Worm (Caenorhabditis elegans): Measurements from ENCODE around the gene ugt-32.

ugt-32 gene

DNA sequence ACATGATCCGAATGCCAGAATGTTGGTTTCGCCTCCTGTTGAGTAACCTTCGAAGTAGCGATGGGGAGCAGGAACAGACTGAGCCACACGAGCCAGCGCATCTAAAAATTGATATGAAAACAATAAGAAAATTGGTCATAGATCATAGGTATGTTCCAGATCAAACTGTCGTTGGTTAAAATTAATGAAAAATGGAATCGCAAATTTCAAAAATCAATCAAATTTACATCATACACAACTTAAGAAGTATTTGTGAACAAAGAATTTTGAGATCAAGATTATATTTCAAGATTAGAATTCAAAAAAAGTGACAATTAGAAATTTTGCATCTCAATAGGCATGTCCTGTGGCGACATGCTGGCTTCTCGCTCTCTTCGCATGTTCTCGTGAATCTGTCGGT lies 47.0 kb upstream of the ugt-32 start, which contains the start of gene C17E7.9:
TSS of gene C17E7.9 (minus strand) at position 101 of the 400 bp plus-strand sequence.
- TF ChIP-seq Y116A8C.19 (tag; optimal IDR thresholded peaks at IDR 0.05; ENCODE audit: borderline replicate concordance) = no peak
- no peak for TF ChIP-seq ceh-63 (GFP tag; optimal IDR thresholded peaks at IDR 0.05)
- TF ChIP-seq pqm-1 (tag; optimal IDR thresholded peaks at IDR 0.05) = no peak
- no peak for TF ChIP-seq rnt-1 (tag; optimal IDR thresholded peaks at IDR 0.05)
- TF ChIP-seq swsn-7 (tag; optimal IDR thresholded peaks at IDR 0.05) = no peak
- TF ChIP-seq unc-86 (tag; optimal IDR thresholded peaks at IDR 0.05) = no peak
- no peak for TF ChIP-seq nhr-76 (tag; optimal IDR thresholded peaks at IDR 0.05)
- no peak for TF ChIP-seq isw-1 (GFP tag; IDR thresholded peaks at IDR 0.05)

DNA sequence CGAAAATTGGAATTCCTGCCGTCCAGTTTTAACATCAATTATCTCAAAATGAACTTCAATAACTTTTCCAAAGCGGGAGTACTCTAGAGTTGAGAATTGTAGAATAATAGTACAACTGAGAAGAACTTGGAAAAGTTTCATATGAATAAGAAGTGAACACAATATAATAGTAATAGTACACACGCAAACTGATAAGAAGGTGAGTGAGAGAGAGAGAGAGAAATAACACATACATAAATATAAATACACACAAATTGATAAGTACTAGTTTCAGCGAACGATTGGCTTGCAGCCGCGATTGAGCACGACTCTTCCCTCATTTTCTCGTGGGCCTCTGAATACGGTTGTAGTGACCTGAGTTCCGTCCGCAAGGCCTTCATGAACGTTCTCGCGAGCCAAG lies 45.3 kb upstream of the ugt-32 start, which contains the start of gene C17E7.13:
TSS of gene C17E7.13 (minus strand) at position 176 of the 400 bp plus-strand sequence.
- no peak for TF ChIP-seq Y116A8C.19 (tag; optimal IDR thresholded peaks at IDR 0.05; ENCODE audit: borderline replicate concordance)
- no peak for TF ChIP-seq lin-15B (tag; optimal IDR thresholded peaks at IDR 0.05)
- TF ChIP-seq unc-86 (tag; optimal IDR thresholded peaks at IDR 0.05) = no peak
- TF ChIP-seq ama-1 (optimal IDR thresholded peaks at IDR 0.05) = no peak
- no peak for TF ChIP-seq ceh-90 (tag; optimal IDR thresholded peaks at IDR 0.05)
- no peak for TF ChIP-seq mab-9 (GFP tag; IDR thresholded peaks at IDR 0.05)
- TF ChIP-seq pqm-1 (tag; optimal IDR thresholded peaks at IDR 0.05) = no peak
- no peak for TF ChIP-seq unc-30 (tag; optimal IDR thresholded peaks at IDR 0.05)
- no peak for TF ChIP-seq xbp-1 (tag; optimal IDR thresholded peaks at IDR 0.05)
- no peak for TF ChIP-seq fkh-4 (tag; optimal IDR thresholded peaks at IDR 0.05; ENCODE audit: borderline replicate concordance)
- no peak for TF ChIP-seq nhr-20 (tag; optimal IDR thresholded peaks at IDR 0.05)
- TF ChIP-seq nhr-12 (tag; optimal IDR thresholded peaks at IDR 0.05) = no peak
- no peak for TF ChIP-seq rnt-1 (tag; optimal IDR thresholded peaks at IDR 0.05)
- no peak for TF ChIP-seq tbx-2 (tag; optimal IDR thresholded peaks at IDR 0.05)
- TF ChIP-seq lin-14 (GFP tag; optimal IDR thresholded peaks at IDR 0.05) = no peak
- no peak for TF ChIP-seq nhr-71 (tag; optimal IDR thresholded peaks at IDR 0.05)
- TF ChIP-seq nhr-85 (tag) = no peak
- no peak for TF ChIP-seq isw-1 (GFP tag; IDR thresholded peaks at IDR 0.05)
- TF ChIP-seq nhr-11 (tag; optimal IDR thresholded peaks at IDR 0.05) = no peak

DNA sequence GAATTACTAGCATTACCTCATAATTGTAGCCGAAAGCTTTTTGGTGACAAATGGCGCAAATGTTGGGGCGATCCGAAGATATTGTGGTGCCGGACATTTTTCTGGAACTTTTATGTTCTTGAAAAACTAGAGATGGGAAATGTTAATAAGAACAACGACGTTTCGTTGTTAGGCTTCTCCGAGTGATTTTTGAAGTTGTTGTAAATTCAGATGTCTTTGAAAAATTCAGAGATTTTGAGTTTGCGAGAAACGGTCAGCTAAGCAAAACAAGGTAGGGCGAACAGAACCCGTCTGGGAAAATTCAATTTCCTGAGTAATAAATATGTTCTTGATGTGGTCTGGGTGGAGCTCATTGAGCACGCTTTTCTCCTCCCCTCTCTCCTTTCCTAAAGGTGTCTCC lies 42.3 kb upstream of the ugt-32 start, which contains the start of gene nhr-124:
TSS of gene nhr-124 (minus strand) at position 101 of the 400 bp plus-strand sequence.
- TF ChIP-seq alr-1 (tag; optimal IDR thresholded peaks at IDR 0.05; ENCODE audit: borderline replicate concordance) (no peak), ceh-88 (GFP tag; IDR thresholded peaks at IDR 0.05) (no peak), Y116A8C.19 (tag; optimal IDR thresholded peaks at IDR 0.05; ENCODE audit: borderline replicate concordance) (no peak), unc-130 (tag; optimal IDR thresholded peaks at IDR 0.05) (no peak), egl-27 (tag; optimal IDR thresholded peaks at IDR 0.05) (no peak), nhr-47 (tag; optimal IDR thresholded peaks at IDR 0.05) (no peak), pax-3 (tag; optimal IDR thresholded peaks at IDR 0.05) (no peak), ces-1 (GFP tag; optimal IDR thresholded peaks at IDR 0.05) (no peak), mep-1 (tag; optimal IDR thresholded peaks at IDR 0.05) (no peak), nhr-90 (tag; optimal IDR thresholded peaks at IDR 0.05; ENCODE audit: poor library complexity) (no peak), unc-98 (GFP tag; IDR thresholded peaks at IDR 0.05) (no peak), lin-13 (GFP tag; optimal IDR thresholded peaks at IDR 0.05) (no peak), unc-30 (tag; optimal IDR thresholded peaks at IDR 0.05) (no peak)

DNA sequence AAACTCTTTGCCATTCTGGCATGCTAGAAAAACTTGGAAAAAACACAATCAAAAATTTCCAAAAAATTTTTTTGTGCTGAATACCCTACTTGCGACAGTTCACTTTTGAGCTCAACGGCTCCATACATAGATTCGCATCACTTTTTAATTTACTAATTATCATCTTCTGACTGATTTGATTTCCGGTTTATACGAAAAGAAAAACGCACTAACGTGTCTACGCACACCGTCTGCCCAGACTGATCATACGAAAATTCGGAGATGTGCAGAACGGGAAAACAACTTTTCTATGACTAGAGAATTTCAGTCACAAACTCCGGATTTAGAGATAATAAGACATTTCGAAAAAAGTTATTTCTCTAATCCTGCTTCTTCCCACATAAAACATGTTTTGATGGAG lies 40.7 kb upstream of the ugt-32 start:
- TF ChIP-seq lin-39 (tag; optimal IDR thresholded peaks at IDR 0.05) = no peak
- TF ChIP-seq tlp-1 (tag; optimal IDR thresholded peaks at IDR 0.05) = no peak
- TF ChIP-seq hlh-17 (GFP tag; optimal IDR thresholded peaks at IDR 0.05; ENCODE audit: borderline replicate concordance) = no peak
- no peak for TF ChIP-seq pax-3 (tag; optimal IDR thresholded peaks at IDR 0.05)
- peak; percentile 3 for TF ChIP-seq nhr-71 (tag; optimal IDR thresholded peaks at IDR 0.05)
- TF ChIP-seq fkh-8 (tag; optimal IDR thresholded peaks at IDR 0.05) = peak; percentile 38
- TF ChIP-seq nhr-237 (tag; optimal IDR thresholded peaks at IDR 0.05) = no peak
- no peak for TF ChIP-seq sox-4 (tag; optimal IDR thresholded peaks at IDR 0.05)
- TF ChIP-seq snu-23 (GFP tag; optimal IDR thresholded peaks at IDR 0.05) = no peak
- TF ChIP-seq unc-86 (tag; optimal IDR thresholded peaks at IDR 0.05) = no peak
- peak; percentile 65 for TF ChIP-seq dsc-1 (tag; optimal IDR thresholded peaks at IDR 0.05)
- no peak for TF ChIP-seq nhr-19 (GFP tag; conservative IDR thresholded peaks at IDR 0.05)
- no peak for TF ChIP-seq aly-2 (tag; optimal IDR thresholded peaks at IDR 0.05)
- peak; percentile 70 for TF ChIP-seq ceh-8 (GFP tag; optimal IDR thresholded peaks at IDR 0.05)
- no peak for TF ChIP-seq fkh-4 (tag; optimal IDR thresholded peaks at IDR 0.05; ENCODE audit: borderline replicate concordance)
- no peak for TF ChIP-seq sptf-1 (tag; optimal IDR thresholded peaks at IDR 0.05)
